Fruit fly (Drosophila melanogaster) whole organism, embryonic: ENCODE measurements around the gene CG15728.

Experiments used
- ATbp ChIP-seq: fragments of 200-800 bp; sonication (Bioruptor generic); optimal IDR thresholded peaks from 2 replicates; lab custom pipeline; 2017; ENCODE audit warnings: missing biosample characterization, mild to moderate bottlenecking, missing genetic modification characterization, missing genetic modification reagents
- Bteb2 ChIP-seq: fragments of 200-800 bp; sonication (Bioruptor generic); optimal IDR thresholded peaks from 2 replicates; lab custom pipeline; 2016; ENCODE audit warnings: missing biosample characterization, missing genetic modification characterization
- C15 ChIP-seq: fragments of 200-800 bp; sonication (Bioruptor generic); IDR thresholded peaks from 3 replicates; pipeline ENCODE4 v1.3.6; 2022; ENCODE audit warnings: missing biosample characterization, missing genetic modification characterization
- CG10366 ChIP-seq: fragments of 200-800 bp; sonication (Bioruptor generic); IDR thresholded peaks from 2 replicates; pipeline ENCODE4 v1.3.6; 2022; ENCODE audit warnings: missing biosample characterization, missing genetic modification characterization
- CG10462 ChIP-seq: fragments of 200-800 bp; sonication (Bioruptor generic); optimal IDR thresholded peaks from 2 replicates; lab custom pipeline; 2016; ENCODE audit warnings: missing biosample characterization, missing genetic modification characterization
- CG11085 ChIP-seq: fragments of 200-800 bp; sonication (Bioruptor generic); IDR thresholded peaks from 2 replicates; pipeline ENCODE4 v1.3.6; 2022; ENCODE audit warnings: missing biosample characterization, missing genetic modification characterization
- CG11560 ChIP-seq: fragments of 200-800 bp; sonication (Bioruptor generic); IDR thresholded peaks from 3 replicates; pipeline ENCODE4 v1.3.6; 2022; ENCODE audit warnings: missing biosample characterization, missing genetic modification characterization
- CG14014 ChIP-seq: fragments of 200-800 bp; sonication (Bioruptor generic); IDR thresholded peaks from 2 replicates; pipeline ENCODE4 v1.3.6; 2022; ENCODE audit warnings: missing biosample characterization, missing genetic modification characterization
- CG14050 ChIP-seq: fragments of 200-800 bp; sonication (Bioruptor generic); IDR thresholded peaks from 3 replicates; pipeline ENCODE4 v1.3.6; 2022; ENCODE audit warnings: missing biosample characterization, missing genetic modification characterization
- CG14441 ChIP-seq: fragments of 200-800 bp; sonication (Bioruptor generic); IDR thresholded peaks from 2 replicates; pipeline ENCODE4 v1.3.6; 2022; ENCODE audit warnings: missing biosample characterization, missing genetic modification characterization
- CG14860 ChIP-seq: fragments of 200-800 bp; sonication (Bioruptor generic); IDR thresholded peaks from 3 replicates; pipeline ENCODE4 v1.3.6; 2022; ENCODE audit warnings: missing biosample characterization, missing genetic modification characterization; ENCODE audit not compliant: partially characterized antibody
- CG16863 ChIP-seq: fragments of 200-800 bp; sonication (Bioruptor generic); optimal IDR thresholded peaks from 3 replicates; lab custom pipeline; 2016; ENCODE audit warnings: missing biosample characterization, missing genetic modification characterization
- CG17802 ChIP-seq: fragments of 200-800 bp; sonication (Bioruptor generic); optimal IDR thresholded peaks from 2 replicates; lab custom pipeline; 2018; ENCODE audit warnings: missing biosample characterization, mild to moderate bottlenecking, missing genetic modification characterization, moderate library complexity
- CG18599 ChIP-seq: fragments of 200-800 bp; sonication (Bioruptor generic); optimal IDR thresholded peaks from 3 replicates; lab custom pipeline; 2017; ENCODE audit warnings: missing biosample characterization, missing genetic modification characterization, mild to moderate bottlenecking, moderate library complexity, missing genetic modification reagents
- CG18619 ChIP-seq: fragments of 200-800 bp; sonication (Bioruptor generic); optimal IDR thresholded peaks from 3 replicates; lab custom pipeline; 2017; ENCODE audit warnings: missing biosample characterization, mild to moderate bottlenecking, missing genetic modification characterization
- CG2116 ChIP-seq: fragments of 200-800 bp; sonication (Bioruptor generic); optimal IDR thresholded peaks from 3 replicates; lab custom pipeline; 2018; ENCODE audit warnings: missing biosample characterization, mild to moderate bottlenecking, missing genetic modification characterization
- CG2202 ChIP-seq: fragments of 200-800 bp; sonication (Bioruptor generic); optimal IDR thresholded peaks from 2 replicates; lab custom pipeline; 2018; ENCODE audit warnings: missing biosample characterization, mild to moderate bottlenecking, missing genetic modification characterization
- CG2678 ChIP-seq: fragments of 200-800 bp; sonication (Bioruptor generic); optimal IDR thresholded peaks from 3 replicates; lab custom pipeline; 2019; ENCODE audit warnings: missing biosample characterization, mild to moderate bottlenecking, missing genetic modification characterization, moderate library complexity
- CG33557 ChIP-seq: fragments of 200-800 bp; sonication (Bioruptor generic); optimal IDR thresholded peaks from 2 replicates; lab custom pipeline; 2019; ENCODE audit warnings: missing biosample characterization, mild to moderate bottlenecking, missing genetic modification characterization, moderate library complexity
- CG4404 ChIP-seq: fragments of 200-800 bp; sonication (Bioruptor generic); IDR thresholded peaks from 2 replicates; pipeline ENCODE4 v1.3.6; 2022; ENCODE audit warnings: missing biosample characterization, missing genetic modification characterization
- CG7556 ChIP-seq: fragments of 200-800 bp; sonication (Bioruptor generic); optimal IDR thresholded peaks from 2 replicates; lab custom pipeline; 2017; ENCODE audit warnings: missing biosample characterization, mild to moderate bottlenecking, missing genetic modification characterization
- CoRest ChIP-seq: fragments of 200-800 bp; sonication (Bioruptor generic); optimal IDR thresholded peaks from 3 replicates; lab custom pipeline; 2018; ENCODE audit warnings: missing biosample characterization, mild to moderate bottlenecking, missing genetic modification characterization, moderate library complexity
- Gug ChIP-seq: fragments of 200-800 bp; sonication (Bioruptor generic); IDR thresholded peaks from 4 replicates; pipeline ENCODE4 v1.3.6; 2022; ENCODE audit warnings: missing biosample characterization, missing genetic modification characterization
- HHEX ChIP-seq: fragments of 200-800 bp; sonication (Bioruptor generic); optimal IDR thresholded peaks from 3 replicates; lab custom pipeline; 2017; ENCODE audit warnings: missing biosample characterization, mild to moderate bottlenecking, missing genetic modification characterization, missing genetic modification reagents
- NfI ChIP-seq: fragments of 200-800 bp; sonication (Bioruptor generic); optimal IDR thresholded peaks from 3 replicates; lab custom pipeline; 2018; ENCODE audit warnings: missing biosample characterization, mild to moderate bottlenecking, missing genetic modification characterization, moderate library complexity
- Rx ChIP-seq: fragments of 200-800 bp; sonication (Bioruptor generic); IDR thresholded peaks from 2 replicates; pipeline ENCODE4 v1.3.6; 2022; ENCODE audit warnings: missing biosample characterization, missing genetic modification characterization
- Stat92E ChIP-seq, 3 experiments: fragments of >200 bp in 2 of 3; fragments of 200-800 bp in 1 of 3; sonication (Bioruptor generic) in 1 of 3; optimal IDR thresholded peaks; 2 replicates each; lab custom pipeline; 2017 to 2019; ENCODE audit warnings: missing biosample characterization in 3 of 3, missing genetic modification characterization in 3 of 3, mild to moderate bottlenecking in 1 of 3, moderate library complexity in 1 of 3
- Usf ChIP-seq: fragments of 200-800 bp; sonication (Bioruptor generic); optimal IDR thresholded peaks from 2 replicates; lab custom pipeline; 2017; ENCODE audit warnings: missing genotype, missing biosample characterization, missing genetic modification characterization
- br ChIP-seq: fragments of >200 bp; optimal IDR thresholded peaks from 2 replicates; lab custom pipeline; 2017
- cas ChIP-seq: fragments of 200-800 bp; sonication (Bioruptor generic); IDR thresholded peaks from 2 replicates; pipeline ENCODE4 v1.3.6; 2022; ENCODE audit warnings: missing biosample characterization, missing genetic modification characterization
- chm ChIP-seq: fragments of 200-800 bp; sonication (Bioruptor generic); IDR thresholded peaks from 2 replicates; pipeline ENCODE4 v1.3.6; 2022; ENCODE audit warnings: missing biosample characterization, missing genetic modification characterization
- cwo ChIP-seq: fragments of 200-800 bp; sonication (Bioruptor generic); optimal IDR thresholded peaks from 3 replicates; lab custom pipeline; 2017; ENCODE audit warnings: missing biosample characterization, missing genetic modification characterization, mild to moderate bottlenecking, moderate library complexity, missing genetic modification reagents
- da ChIP-seq: fragments of 200-800 bp; sonication (Bioruptor generic); optimal IDR thresholded peaks from 2 replicates; lab custom pipeline; 2016; ENCODE audit warnings: missing biosample characterization, missing genetic modification characterization
- gce ChIP-seq: fragments of 200-800 bp; sonication (Bioruptor generic); IDR thresholded peaks from 3 replicates; pipeline ENCODE4 v1.3.6; 2022; ENCODE audit warnings: missing biosample characterization, missing genetic modification characterization
- gfzf ChIP-seq: fragments of 200-800 bp; sonication (Bioruptor generic); optimal IDR thresholded peaks from 2 replicates; lab custom pipeline; 2016; ENCODE audit warnings: missing biosample characterization, mild to moderate bottlenecking, missing genetic modification characterization, moderate library complexity
- gt ChIP-seq: fragments of 200-800 bp; sonication (Bioruptor generic); IDR thresholded peaks from 2 replicates; pipeline ENCODE4 v1.3.6; 2022; ENCODE audit warnings: missing biosample characterization, missing genetic modification characterization
- hbn ChIP-seq: fragments of 200-800 bp; sonication (Bioruptor generic); IDR thresholded peaks from 2 replicates; pipeline ENCODE4 v1.3.6; 2022; ENCODE audit warnings: missing biosample characterization, missing genetic modification characterization; ENCODE audit not compliant: partially characterized antibody
- jigr1 ChIP-seq: fragments of 200-800 bp; sonication (Bioruptor generic); IDR thresholded peaks from 3 replicates; pipeline ENCODE4 v1.3.6; 2022; ENCODE audit warnings: missing biosample characterization, missing genetic modification characterization
- jumu ChIP-seq: fragments of 200-800 bp; sonication (Bioruptor generic); optimal IDR thresholded peaks from 3 replicates; lab custom pipeline; 2016; ENCODE audit warnings: missing biosample characterization, missing genetic modification characterization
- knrl ChIP-seq: fragments of 200-800 bp; sonication (Bioruptor generic); IDR thresholded peaks from 3 replicates; pipeline ENCODE4 v1.3.6; 2022; ENCODE audit warnings: missing biosample characterization, missing genetic modification characterization; ENCODE audit not compliant: partially characterized antibody
- lilli ChIP-seq: fragments of 200-800 bp; sonication (Bioruptor generic); optimal IDR thresholded peaks from 3 replicates; lab custom pipeline; 2016; ENCODE audit warnings: missing biosample characterization, missing genetic modification characterization
- maf-S ChIP-seq: fragments of 200-800 bp; sonication (Bioruptor generic); optimal IDR thresholded peaks from 2 replicates; lab custom pipeline; 2016; ENCODE audit warnings: missing biosample characterization, missing genetic modification characterization
- nmo ChIP-seq: fragments of 200-800 bp; sonication (Bioruptor generic); optimal IDR thresholded peaks from 2 replicates; lab custom pipeline; 2018; ENCODE audit warnings: missing biosample characterization, mild to moderate bottlenecking, missing genetic modification characterization, moderate library complexity
- ro ChIP-seq: fragments of 200-800 bp; sonication (Bioruptor generic); IDR thresholded peaks from 2 replicates; pipeline ENCODE4 v1.3.6; 2022; ENCODE audit warnings: missing biosample characterization, missing genetic modification characterization
- scrt ChIP-seq: fragments of 200-800 bp; sonication (Bioruptor generic); optimal IDR thresholded peaks from 2 replicates; lab custom pipeline; 2018; ENCODE audit warnings: missing biosample characterization, mild to moderate bottlenecking, missing genetic modification characterization, moderate library complexity
- seq ChIP-seq: fragments of 200-800 bp; sonication (Bioruptor generic); IDR thresholded peaks from 2 replicates; pipeline ENCODE4 v1.3.6; 2022; ENCODE audit warnings: missing biosample characterization, missing genetic modification characterization
- sisA ChIP-seq: fragments of 200-800 bp; sonication (Bioruptor generic); IDR thresholded peaks from 2 replicates; pipeline ENCODE4 v1.3.6; 2022; ENCODE audit warnings: missing biosample characterization, missing genetic modification characterization
- slp2 ChIP-seq: fragments of 200-800 bp; sonication (Bioruptor generic); optimal IDR thresholded peaks from 2 replicates; lab custom pipeline; 2016; ENCODE audit warnings: missing biosample characterization, missing genetic modification characterization
- sqz ChIP-seq: fragments of 200-800 bp; sonication (Bioruptor generic); optimal IDR thresholded peaks from 3 replicates; lab custom pipeline; 2018; ENCODE audit warnings: missing biosample characterization, mild to moderate bottlenecking, missing genetic modification characterization
- stc ChIP-seq: fragments of 200-800 bp; sonication (Bioruptor generic); IDR thresholded peaks from 2 replicates; pipeline ENCODE4 v1.3.6; 2022; ENCODE audit warnings: missing biosample characterization, missing genetic modification characterization
- stwl ChIP-seq: fragments of 200-800 bp; sonication (Bioruptor generic); optimal IDR thresholded peaks from 3 replicates; lab custom pipeline; 2018; ENCODE audit warnings: missing biosample characterization, mild to moderate bottlenecking, missing genetic modification characterization, moderate library complexity
- tin ChIP-seq: fragments of 200-800 bp; sonication (Bioruptor generic); optimal IDR thresholded peaks from 3 replicates; lab custom pipeline; 2016; ENCODE audit warnings: missing biosample characterization, missing genetic modification characterization

CG15728 gene

dm6 chrX:12654288-12654729, 30.2 kb downstream of the CG15728 start (continued):
- TF ChIP-seq NfI: no peak
- TF ChIP-seq CG2678: peak; percentile 15
- TF ChIP-seq CG2116: no peak
- TF ChIP-seq nmo (GFP tag; lab: Kevin White, UChicago): peak; percentile 26
- no peak for TF ChIP-seq sisA (GFP tag; lab: Robert Waterston, UW)
- TF ChIP-seq CG11560 (tag; lab: Robert Waterston, UW): no peak
- no peak for TF ChIP-seq jigr1 (GFP tag; lab: Robert Waterston, UW)
- peak; percentile 15 for TF ChIP-seq HHEX
- TF ChIP-seq stc (GFP tag; lab: Robert Waterston, UW): no peak
- TF ChIP-seq CG14050 (GFP tag; lab: Robert Waterston, UW): no peak
- TF ChIP-seq br (lab: Kevin White, UChicago): no peak
- no peak for TF ChIP-seq jumu (GFP tag; lab: Kevin White, UChicago)
- peak; percentile 34 for TF ChIP-seq CG18599
- peak; percentile 41; the same call in 1 of the 3 replicates for TF ChIP-seq CG14860 (GFP tag; lab: Robert Waterston, UW)
- TF ChIP-seq CG11085: no peak
- no peak for TF ChIP-seq slp2
- TF ChIP-seq scrt: no peak
- TF ChIP-seq CG16863 (GFP tag; lab: Kevin White, UChicago): no peak
- no peak for TF ChIP-seq cwo (GFP tag; lab: Kevin White, UChicago)
- no peak for TF ChIP-seq CG14014
- no peak for TF ChIP-seq Stat92E (GFP tag; optimal IDR thresholded peaks at IDR 0.05; lab: Kevin White, UChicago)
- no peak for TF ChIP-seq CG10366
- no peak for TF ChIP-seq chm (GFP tag; lab: Robert Waterston, UW)
- TF ChIP-seq ATbp: no peak
- no peak for TF ChIP-seq C15 (GFP tag; lab: Robert Waterston, UW)
- TF ChIP-seq lilli: no peak
- no peak for TF ChIP-seq CG14441 (GFP tag; lab: Robert Waterston, UW)
- no peak for TF ChIP-seq CG7556
- TF ChIP-seq CG18619 (GFP tag; lab: Kevin White, UChicago): no peak
- TF ChIP-seq seq (GFP tag; lab: Robert Waterston, UW): no peak
- no peak for TF ChIP-seq maf-S (GFP tag; lab: Kevin White, UChicago)
- peak; percentile 47 for TF ChIP-seq CG33557 (GFP tag; lab: Kevin White, UChicago)
- TF ChIP-seq stwl (tag; lab: Kevin White, UChicago): peak; percentile 75
- TF ChIP-seq gce (GFP tag; lab: Robert Waterston, UW): no peak
- peak; percentile 27; the same call in 1 of the 3 replicates for TF ChIP-seq knrl (GFP tag; lab: Robert Waterston, UW)
- TF ChIP-seq ro (GFP tag; lab: Robert Waterston, UW): no peak
- TF ChIP-seq CG17802: no peak
- TF ChIP-seq CoRest (tag; lab: Kevin White, UChicago): peak; percentile 6
- no peak for TF ChIP-seq da (GFP tag; lab: Kevin White, UChicago)
- no peak for TF ChIP-seq Usf (GFP tag; lab: Kevin White, UChicago)
- TF ChIP-seq cas: no peak
- no peak for TF ChIP-seq Bteb2 (GFP tag; lab: Kevin White, UChicago)
- TF ChIP-seq tin (GFP tag; lab: Kevin White, UChicago): no peak
- no peak for TF ChIP-seq CG4404 (GFP tag; lab: Robert Waterston, UW)
- TF ChIP-seq Gug (GFP tag; lab: Robert Waterston, UW): no peak
- TF ChIP-seq CG2202: no peak
- TF ChIP-seq CG10462 (GFP tag; lab: Kevin White, UChicago): no peak
- no peak for TF ChIP-seq Rx (GFP tag; lab: Robert Waterston, UW)
- no peak for TF ChIP-seq gt (GFP tag; lab: Robert Waterston, UW)
- TF ChIP-seq hbn (GFP tag; lab: Robert Waterston, UW): 0 out of 2 replicates have a peak, but pooled peaks have one; percentile 32
- no peak for TF ChIP-seq sqz
- no peak for TF ChIP-seq gfzf (GFP tag; lab: Kevin White, UChicago)
